Worm (Caenorhabditis elegans): ENCODE results near the gene C25E10.4.

DNA sequence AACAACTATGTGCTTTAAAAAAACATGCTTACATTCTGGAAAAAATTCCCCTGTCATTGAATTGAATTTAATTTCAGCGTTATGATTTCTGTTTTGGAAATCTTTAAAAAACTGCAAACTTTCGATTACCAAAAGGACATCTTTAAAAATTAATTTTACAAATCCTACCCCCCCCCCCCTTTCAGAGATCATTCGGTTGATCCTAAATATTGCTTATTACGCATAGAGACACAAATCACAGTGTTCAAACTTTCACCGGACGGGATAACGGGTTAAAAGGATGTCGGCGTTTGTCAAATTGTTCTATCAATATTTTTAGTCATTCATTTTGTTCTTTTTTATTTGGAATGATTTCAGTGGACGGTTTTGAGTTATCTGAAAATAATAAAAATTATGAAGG, at the start of gene C25E10.4:
- TF ChIP-seq ama-1 (optimal IDR thresholded peaks at IDR 0.05) (no peak), tbx-37 (GFP tag; conservative IDR thresholded peaks at IDR 0.05) (no peak), pes-1 (GFP tag; IDR thresholded peaks at IDR 0.05) (no peak), ets-7 (tag; optimal IDR thresholded peaks at IDR 0.05) (no peak), aly-1 (tag; optimal IDR thresholded peaks at IDR 0.05) (no peak), hmbx-1 (tag; optimal IDR thresholded peaks at IDR 0.05) (no peak), sea-1 (GFP tag; conservative IDR thresholded peaks at IDR 0.05) (no peak), flt-1 (GFP tag; IDR thresholded peaks at IDR 0.05) (no peak), hnd-1 (tag; optimal IDR thresholded peaks at IDR 0.05) (no peak), F13C5.2 (tag; optimal IDR thresholded peaks at IDR 0.05) (no peak), ceh-36 (tag; optimal IDR thresholded peaks at IDR 0.05) (no peak)
